Fruit fly (Drosophila melanogaster): ENCODE data around the gene Pdss2.
A peak's percentile ranks its signal among the peaks of the same experiment; 100 is the strongest.

The Pdss2 gene

DNA sequence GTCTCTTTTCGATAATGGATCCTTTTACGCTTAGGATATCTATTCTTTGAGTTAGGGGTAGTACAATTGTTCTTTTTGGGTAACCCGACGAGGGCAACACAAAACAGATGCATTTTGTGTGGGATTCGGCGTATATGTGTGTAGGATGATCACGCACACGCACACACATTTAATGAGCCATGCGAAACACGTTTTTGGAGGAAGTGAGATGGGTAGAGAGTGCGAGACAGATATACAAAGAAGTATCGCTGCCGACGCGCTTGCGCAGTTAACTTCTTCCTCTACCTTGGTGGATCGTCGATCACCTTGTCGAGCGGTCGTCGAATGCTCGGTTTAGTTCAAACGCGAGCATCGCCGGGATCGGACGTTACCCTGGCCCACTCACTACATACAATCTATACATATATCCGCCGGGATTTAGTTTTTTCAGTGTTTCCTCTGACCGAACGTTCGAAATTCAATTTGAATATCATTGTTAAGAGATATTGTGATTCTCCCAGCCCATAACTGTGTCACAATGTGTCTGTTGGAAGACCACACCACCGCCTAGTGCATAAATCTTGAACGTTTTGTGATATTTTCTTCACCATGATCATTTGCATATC, 39.9 kb downstream of the Pdss2 start:
- no peak for TF ChIP-seq CG15710 (tag; optimal IDR thresholded peaks at IDR 0.05)
- TF ChIP-seq gl (tag; optimal IDR thresholded peaks at IDR 0.05), result peak; percentile 15
- peak; percentile 81 for TF ChIP-seq CG13204 (GFP tag; optimal IDR thresholded peaks at IDR 0.05)
- peak; percentile 40; the same call in 1 of the 3 replicates for TF ChIP-seq CG4496 (GFP tag; IDR thresholded peaks at IDR 0.05)
- peak; percentile 84 for TF ChIP-seq EcR (GFP tag; optimal IDR thresholded peaks at IDR 0.05)

DNA sequence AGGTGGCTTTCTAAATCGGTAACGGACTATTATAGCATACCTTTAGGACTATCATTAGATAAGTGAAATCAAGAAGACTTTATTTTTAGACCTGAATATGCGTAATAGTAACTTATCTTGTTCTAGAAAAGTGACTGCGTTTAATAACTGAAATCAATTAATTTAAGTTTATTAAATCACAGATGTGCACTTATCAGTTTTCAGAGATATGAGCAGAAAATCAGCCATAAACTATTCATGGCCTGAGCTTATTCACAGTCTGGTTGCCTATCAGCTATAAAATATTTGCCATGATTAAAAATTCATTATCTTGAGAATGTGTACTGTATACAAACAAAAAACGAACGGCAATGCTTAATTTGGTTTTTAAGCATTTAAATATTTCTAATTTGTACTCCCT, 41.7 kb downstream of the Pdss2 start:
- no peak for TF ChIP-seq CG13204 (GFP tag; optimal IDR thresholded peaks at IDR 0.05)

DNA sequence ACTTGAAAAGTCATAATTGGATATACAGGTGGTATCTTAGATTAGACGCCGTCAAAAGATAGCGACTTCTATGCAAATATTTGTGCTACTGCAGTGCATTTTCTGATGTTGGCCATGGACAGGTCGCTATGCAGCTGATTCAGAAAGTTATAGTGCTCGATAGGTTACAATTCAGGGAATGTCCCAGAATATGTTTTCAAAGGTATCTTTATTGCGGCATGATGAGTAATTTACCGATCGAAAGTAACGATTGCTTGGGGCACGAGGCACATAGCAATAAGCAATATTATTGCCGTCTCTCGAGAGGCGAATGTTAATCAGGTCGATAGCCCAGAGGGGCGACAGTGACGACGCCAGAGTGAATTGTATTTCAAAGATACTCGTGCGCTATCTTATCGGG, 42.3 kb downstream of the Pdss2 start:
- TF ChIP-seq EcR (GFP tag; optimal IDR thresholded peaks at IDR 0.05), result no peak
- no peak for TF ChIP-seq CG14655 (GFP tag; optimal IDR thresholded peaks at IDR 0.05)
- no peak for TF ChIP-seq D1 (tag; optimal IDR thresholded peaks at IDR 0.05)
- no peak for TF ChIP-seq Pif1B (GFP tag; optimal IDR thresholded peaks at IDR 0.05)
- TF ChIP-seq CG10348 (GFP tag; IDR thresholded peaks at IDR 0.05), result no peak
- no peak for TF ChIP-seq Ets98B (GFP tag; IDR thresholded peaks at IDR 0.05)
- no peak for TF ChIP-seq CG12605 (GFP tag; IDR thresholded peaks at IDR 0.05)
- no peak for TF ChIP-seq rn (GFP tag; IDR thresholded peaks at IDR 0.05)
- TF ChIP-seq fd96Ca (GFP tag; IDR thresholded peaks at IDR 0.05), result no peak
- TF ChIP-seq CG15710 (tag; optimal IDR thresholded peaks at IDR 0.05), result no peak
- no peak for TF ChIP-seq CG32121 (GFP tag; IDR thresholded peaks at IDR 0.05)
- TF ChIP-seq CG4496 (GFP tag; IDR thresholded peaks at IDR 0.05), result no peak
- TF ChIP-seq CG17806 (tag; optimal IDR thresholded peaks at IDR 0.05), result no peak
- TF ChIP-seq CG8159 (tag; optimal IDR thresholded peaks at IDR 0.05), result no peak
- no peak for TF ChIP-seq CG8301 (tag; optimal IDR thresholded peaks at IDR 0.05)
- no peak for TF ChIP-seq Snoo (tag; optimal IDR thresholded peaks at IDR 0.05)
- no peak for TF ChIP-seq CG34367 (tag; optimal IDR thresholded peaks at IDR 0.05)
- TF ChIP-seq gl (tag; optimal IDR thresholded peaks at IDR 0.05), result no peak
- TF ChIP-seq CG13204 (GFP tag; optimal IDR thresholded peaks at IDR 0.05), result no peak

All from whole organism, pupa.